Worm (Caenorhabditis elegans): Measurements from ENCODE around the gene R07A4.3.

Gene R07A4.3

ce11 chrX:10769959-10770358 lies 16.5 kb downstream of the R07A4.3 start:
- TF ChIP-seq hmg-20 (GFP tag; IDR thresholded peaks at IDR 0.05) (no peak), mxl-1 (tag; optimal IDR thresholded peaks at IDR 0.05) (no peak), Y67H2A.10 (GFP tag; conservative IDR thresholded peaks at IDR 0.05) (no peak), xnd-1 (tag; optimal IDR thresholded peaks at IDR 0.05) (no peak), hmg-1.2 (GFP tag; IDR thresholded peaks at IDR 0.05) (no peak), ekl-4 (GFP tag; IDR thresholded peaks at IDR 0.05) (no peak), die-1 (tag; optimal IDR thresholded peaks at IDR 0.05) (no peak), let-526 (GFP tag; IDR thresholded peaks at IDR 0.05) (no peak), rpc-1 (optimal IDR thresholded peaks at IDR 0.05) (no peak), rpc-1 (tag; optimal IDR thresholded peaks at IDR 0.05) (no peak), zfh-2 (GFP tag; conservative IDR thresholded peaks at IDR 0.05) (no peak)

DNA sequence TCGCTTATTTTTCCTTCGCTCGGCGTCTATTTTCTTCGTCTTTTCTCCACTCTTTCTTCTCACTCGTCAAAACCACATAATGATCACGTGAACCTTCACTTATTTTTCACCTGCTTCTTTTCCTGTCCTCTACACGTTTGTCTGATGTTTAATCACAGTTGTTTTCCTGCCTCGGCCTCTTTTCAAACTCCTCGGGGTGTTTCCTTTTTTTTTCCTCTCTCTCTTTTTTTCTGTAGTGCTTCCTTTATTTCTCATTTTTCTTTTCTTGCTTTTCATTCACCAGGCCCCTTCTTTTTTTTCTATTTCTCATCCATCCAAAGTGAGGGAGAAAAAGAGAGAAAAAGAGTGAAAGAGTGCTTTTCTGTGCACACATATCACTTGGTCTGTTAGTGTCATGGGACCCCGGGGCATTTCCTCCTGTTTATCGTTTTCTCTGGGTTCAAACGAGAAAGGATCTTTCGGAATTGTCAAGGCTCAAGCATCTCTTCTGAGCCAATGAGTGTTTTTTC lies 17.5 kb downstream of the R07A4.3 start:
- TF ChIP-seq Y67H2A.10 (GFP tag; conservative IDR thresholded peaks at IDR 0.05) (no peak), unc-130 (GFP tag; optimal IDR thresholded peaks at IDR 0.05) (no peak), rpc-1 (optimal IDR thresholded peaks at IDR 0.05) (no peak), rpc-1 (tag; optimal IDR thresholded peaks at IDR 0.05) (no peak), nhr-80 (tag; optimal IDR thresholded peaks at IDR 0.05) (peak; percentile 75), ceh-100 (GFP tag; IDR thresholded peaks at IDR 0.05) (no peak), Y79H2A.3 (GFP tag; conservative IDR thresholded peaks at IDR 0.05) (no peak), repo-1 (tag; optimal IDR thresholded peaks at IDR 0.05) (peak; percentile 40), lsy-27 (tag; optimal IDR thresholded peaks at IDR 0.05; ENCODE audit: borderline replicate concordance, insufficient read depth) (no peak), K12H6.12 (tag; optimal IDR thresholded peaks at IDR 0.05) (peak; percentile 89), ztf-26 (tag; optimal IDR thresholded peaks at IDR 0.05) (peak; percentile 66), nfyb-1 (GFP tag; IDR thresholded peaks at IDR 0.05) (peak; percentile 76; the same call in 1 of the 2 replicates), ceh-91 (GFP tag; IDR thresholded peaks at IDR 0.05) (no peak), F23B12.7 (tag; optimal IDR thresholded peaks at IDR 0.05; ENCODE audit: insufficient read depth) (peak; percentile 21), efl-1 (GFP tag; optimal IDR thresholded peaks at IDR 0.05) (no peak), dox-1 (GFP tag; IDR thresholded peaks at IDR 0.05) (peak; percentile 57), F39B2.1 (GFP tag; IDR thresholded peaks at IDR 0.05) (no peak), sdz-38 (tag; optimal IDR thresholded peaks at IDR 0.05) (no peak), nfya-2 (GFP tag; IDR thresholded peaks at IDR 0.05) (no peak), unc-62 (GFP tag; optimal IDR thresholded peaks at IDR 0.05) (no peak), cebp-1 (GFP tag; IDR thresholded peaks at IDR 0.05) (no peak), cebp-1 (tag; optimal IDR thresholded peaks at IDR 0.05) (peak; percentile 86), madf-6 (GFP tag; IDR thresholded peaks at IDR 0.05) (no peak), tbp1 (GFP tag; optimal IDR thresholded peaks at IDR 0.05) (peak; percentile 49), madf-8 (GFP tag; conservative IDR thresholded peaks at IDR 0.05) (no peak), fkh-3 (tag; optimal IDR thresholded peaks at IDR 0.05) (no peak), lin-40 (tag; optimal IDR thresholded peaks at IDR 0.05) (peak; percentile 84), Y53G8AR.9 (GFP tag; conservative IDR thresholded peaks at IDR 0.05) (no peak), bed-1 (GFP tag; IDR thresholded peaks at IDR 0.05) (no peak), F49E8.2 (tag; optimal IDR thresholded peaks at IDR 0.05; ENCODE audit: insufficient read depth) (no peak), hlh-26 (GFP tag; conservative IDR thresholded peaks at IDR 0.05) (no peak), lir-1 (GFP tag; conservative IDR thresholded peaks at IDR 0.05) (no peak), Y95B8A.8 (GFP tag; IDR thresholded peaks at IDR 0.05) (0 out of 2 replicates have a peak, but pooled peaks have one; percentile 14), ztf-22 (GFP tag; optimal IDR thresholded peaks at IDR 0.05) (peak; percentile 42), rec-8 (tag; optimal IDR thresholded peaks at IDR 0.05) (no peak), nhr-120 (GFP tag; IDR thresholded peaks at IDR 0.05) (no peak), egl-18 (GFP tag; IDR thresholded peaks at IDR 0.05) (no peak), let-607 (tag; optimal IDR thresholded peaks at IDR 0.05) (no peak), mcd-1 (GFP tag; IDR thresholded peaks at IDR 0.05) (0 out of 2 replicates have a peak, but pooled peaks have one; percentile 25)
